Fruit fly (Drosophila melanogaster) S2 (cell line): ENCODE results near the gene aly.

ENCODE experiments used
- CG8478 ChIP-seq: fragments of >200 bp; optimal IDR thresholded peaks from 2 replicates; lab custom pipeline; 2018
- CTCF ChIP-seq, 2 experiments: fragments of >200 bp; optimal IDR thresholded peaks; 2 replicates each; lab custom pipeline; 2018

dm6 chr3L:3034779-3035643, 8.7 kb upstream of the aly start, which contains the start of gene CG2162:
- TF ChIP-seq CG8478 (no peak), CTCF (optimal IDR thresholded peaks at IDR 0.05; lab: Kevin White, UChicago) (no peak)
